Fruit fly (Drosophila melanogaster) whole organism, adult: ENCODE measurements around the gene CG7208.

Source experiments
- CG11617 ChIP-seq: fragments of 200-800 bp; sonication (Bioruptor generic); optimal IDR thresholded peaks from 2 replicates; lab custom pipeline; 2017; ENCODE audit warnings: mild to moderate bottlenecking, missing biosample characterization, missing genetic modification reagents, missing genetic modification characterization
- CG12768 ChIP-seq: fragments of 200-800 bp; sonication (Bioruptor generic); optimal IDR thresholded peaks from 2 replicates; lab custom pipeline; 2017; ENCODE audit warnings: missing biosample characterization, missing genetic modification characterization, mild to moderate bottlenecking, moderate library complexity, missing genetic modification reagents
- CG14711 ChIP-seq: fragments of 200-800 bp; sonication (Bioruptor generic); optimal IDR thresholded peaks from 2 replicates; lab custom pipeline; 2018; ENCODE audit warnings: missing biosample characterization, mild to moderate bottlenecking, missing genetic modification characterization, moderate library complexity
- CG1620 ChIP-seq: fragments of 200-800 bp; sonication (Bioruptor generic); optimal IDR thresholded peaks from 2 replicates; lab custom pipeline; 2016; ENCODE audit warnings: missing biosample characterization, missing genetic modification characterization
- CG33017 ChIP-seq: fragments of 200-800 bp; sonication (Bioruptor generic); optimal IDR thresholded peaks from 2 replicates; lab custom pipeline; 2018; ENCODE audit warnings: missing biosample characterization, mild to moderate bottlenecking, missing genetic modification characterization, moderate library complexity
- CG5204 ChIP-seq: fragments of 200-800 bp; sonication (Bioruptor generic); optimal IDR thresholded peaks from 2 replicates; lab custom pipeline; 2016; ENCODE audit warnings: missing biosample characterization, missing genetic modification characterization
- CG7045 ChIP-seq: fragments of 200-800 bp; sonication (Bioruptor generic); optimal IDR thresholded peaks from 2 replicates; lab custom pipeline; 2017; ENCODE audit warnings: missing biosample characterization, mild to moderate bottlenecking, missing genetic modification characterization
- CG7101 ChIP-seq: fragments of 200-800 bp; sonication (Bioruptor generic); optimal IDR thresholded peaks from 2 replicates; lab custom pipeline; 2018; ENCODE audit warnings: missing biosample characterization, mild to moderate bottlenecking, missing genetic modification characterization, moderate library complexity
- Clk ChIP-seq: fragments of 200-800 bp; sonication (Bioruptor generic); optimal IDR thresholded peaks from 2 replicates; lab custom pipeline; 2017; ENCODE audit warnings: missing biosample characterization, missing genetic modification characterization
- Crg-1 ChIP-seq: fragments of 200-800 bp; sonication (Bioruptor generic); optimal IDR thresholded peaks from 2 replicates; lab custom pipeline; 2016; ENCODE audit warnings: missing biosample characterization, missing genetic modification characterization
- Hr96 ChIP-seq: fragments of 200-800 bp; sonication (Bioruptor generic); optimal IDR thresholded peaks from 2 replicates; lab custom pipeline; 2016; ENCODE audit warnings: missing biosample characterization, missing genetic modification characterization
- Mnt ChIP-seq: fragments of 200-800 bp; sonication (Bioruptor generic); optimal IDR thresholded peaks from 2 replicates; lab custom pipeline; 2016; ENCODE audit warnings: missing biosample characterization, mild to moderate bottlenecking, missing genetic modification characterization
- bab1 ChIP-seq: fragments of 200-800 bp; sonication (Bioruptor generic); optimal IDR thresholded peaks from 3 replicates; lab custom pipeline; 2019; ENCODE audit warnings: missing biosample characterization, mild to moderate bottlenecking, missing genetic modification characterization, moderate library complexity
- cic ChIP-seq: fragments of 200-800 bp; sonication (Bioruptor generic); optimal IDR thresholded peaks from 2 replicates; lab custom pipeline; 2017; ENCODE audit warnings: missing biosample characterization, mild to moderate bottlenecking, missing genetic modification characterization, moderate library complexity
- cnc ChIP-seq, 2 experiments: fragments of >200 bp; optimal IDR thresholded peaks; 2 replicates each; lab custom pipeline; 2017
- kay ChIP-seq: fragments of 200-800 bp; sonication (Bioruptor generic); peaks from one replicate; lab custom pipeline; 2016; ENCODE audit warnings: missing biosample characterization, missing genetic modification characterization, borderline replicate concordance
- ovo ChIP-seq: fragments of 200-800 bp; sonication (Bioruptor generic); optimal IDR thresholded peaks from 2 replicates; lab custom pipeline; 2016; ENCODE audit warnings: missing biosample characterization, missing genetic modification characterization
- pad ChIP-seq: fragments of 200-800 bp; sonication (Bioruptor generic); optimal IDR thresholded peaks from 3 replicates; lab custom pipeline; 2017; ENCODE audit warnings: missing biosample characterization, missing genetic modification characterization, mild to moderate bottlenecking, moderate library complexity, missing genetic modification reagents
- tj ChIP-seq: fragments of 200-800 bp; sonication (Bioruptor generic); optimal IDR thresholded peaks from 3 replicates; lab custom pipeline; 2017; ENCODE audit warnings: missing biosample characterization, mild to moderate bottlenecking, missing genetic modification characterization, moderate library complexity
- toe ChIP-seq: fragments of 200-800 bp; sonication (Bioruptor generic); optimal IDR thresholded peaks from 2 replicates; lab custom pipeline; 2016; ENCODE audit warnings: missing biosample characterization, missing genetic modification characterization

CG7208 gene

DNA sequence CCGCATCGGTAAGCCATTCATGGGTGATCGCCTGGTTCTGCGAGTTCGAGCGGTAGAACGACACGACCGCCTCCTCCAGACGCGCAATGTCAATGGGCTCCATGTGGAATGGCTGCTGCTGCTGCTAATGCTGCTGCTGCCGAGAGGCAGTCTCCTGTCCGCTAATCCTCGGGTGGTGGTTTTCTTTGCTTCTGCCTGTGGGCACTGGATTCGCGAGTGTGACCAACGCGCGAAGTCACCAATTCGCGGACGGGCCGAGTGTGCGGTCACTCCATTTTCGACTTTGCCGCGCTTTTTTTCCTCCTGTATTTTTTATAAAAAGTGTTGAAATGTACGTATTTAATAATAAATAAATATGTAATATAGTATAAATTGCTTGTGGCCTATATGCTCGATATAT lies 2.3 kb downstream of the CG7208 start, which contains the start of gene cdm:
Gene cdm, minus strand, starts transcription at position 236 of the 400 bp plus-strand sequence.
- TF ChIP-seq bab1 (GFP tag; lab: Kevin White, UChicago) (peak; percentile 62), CG7045 (GFP tag; lab: Kevin White, UChicago) (no peak)

DNA sequence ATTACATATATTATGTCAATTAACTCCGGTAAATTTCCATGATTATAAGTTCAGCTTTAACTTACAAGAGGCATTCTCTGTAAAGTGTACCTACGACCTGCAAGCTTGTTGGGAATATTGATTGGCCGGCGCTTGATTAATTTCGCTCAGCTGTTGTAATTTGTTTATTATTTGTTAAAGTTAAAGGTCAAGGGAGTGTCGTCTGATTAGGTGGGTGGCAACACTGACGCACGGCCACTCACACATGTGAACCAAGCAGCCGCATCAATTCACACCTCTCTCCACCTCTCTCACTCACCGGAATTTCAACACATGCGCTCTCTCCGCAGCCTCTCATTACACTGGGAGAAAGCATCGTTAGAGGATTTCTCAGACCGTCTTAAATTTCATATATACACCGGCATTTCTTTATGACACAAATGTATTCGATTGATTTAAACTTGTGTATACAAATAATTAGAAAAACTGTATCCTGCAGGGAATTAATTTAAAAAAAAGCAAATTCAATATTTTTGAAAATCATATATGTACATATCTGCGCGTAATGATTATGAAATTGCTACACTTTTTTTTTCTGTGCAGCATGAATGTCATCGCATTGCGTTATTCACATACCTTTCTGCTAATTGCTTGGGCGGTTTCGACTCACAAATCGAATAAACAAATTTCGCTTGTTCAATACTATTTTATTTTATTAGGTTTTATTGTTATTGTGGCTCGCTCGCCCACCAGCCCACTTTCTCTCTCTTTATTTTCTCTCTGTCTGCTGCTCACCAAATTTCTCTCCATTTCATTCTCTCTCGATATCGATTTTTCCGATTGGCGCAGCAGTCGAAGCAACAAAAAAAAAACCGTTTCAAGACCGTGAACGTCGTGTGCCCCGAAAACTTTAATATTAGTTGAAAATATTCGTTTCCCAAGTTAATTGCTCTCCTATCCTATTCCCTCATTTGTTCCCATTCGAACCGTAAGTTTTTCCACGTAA lies 13.2 kb downstream of the CG7208 start:
- peak; percentile 44 for TF ChIP-seq Crg-1 (GFP tag; lab: Kevin White, UChicago)
- TF ChIP-seq Hr96 (GFP tag; lab: Kevin White, UChicago) = peak; percentile 79
- peak; percentile 54 for TF ChIP-seq bab1 (GFP tag; lab: Kevin White, UChicago)
- peak; percentile 91 for TF ChIP-seq CG7045 (GFP tag; lab: Kevin White, UChicago)
- peak; percentile 60 for TF ChIP-seq tj
- TF ChIP-seq CG33017 (tag; lab: Kevin White, UChicago) = peak; percentile 91
- TF ChIP-seq Mnt = peak; percentile 46
- TF ChIP-seq kay = no peak
- peak; percentile 78 for TF ChIP-seq Clk (GFP tag; lab: Kevin White, UChicago)
- peak; percentile 74 for TF ChIP-seq CG14711 (tag; lab: Kevin White, UChicago)
- peak; percentile 69 for TF ChIP-seq pad (GFP tag; lab: Kevin White, UChicago)
- peak; percentile 88 for TF ChIP-seq CG5204 (GFP tag; lab: Kevin White, UChicago)
- no peak for TF ChIP-seq cnc (optimal IDR thresholded peaks at IDR 0.05; lab: Kevin White, UChicago)
- peak; percentile 35 for TF ChIP-seq ovo
- TF ChIP-seq CG1620 = peak; percentile 55
- TF ChIP-seq CG12768 (GFP tag; lab: Kevin White, UChicago) = peak; percentile 89
- peak; percentile 70 for TF ChIP-seq cic (GFP tag; lab: Kevin White, UChicago)
- TF ChIP-seq toe (GFP tag; lab: Kevin White, UChicago) = peak; percentile 91
- peak; percentile 89 for TF ChIP-seq CG7101
- peak; percentile 91 for TF ChIP-seq CG11617 (GFP tag; lab: Kevin White, UChicago)

DNA sequence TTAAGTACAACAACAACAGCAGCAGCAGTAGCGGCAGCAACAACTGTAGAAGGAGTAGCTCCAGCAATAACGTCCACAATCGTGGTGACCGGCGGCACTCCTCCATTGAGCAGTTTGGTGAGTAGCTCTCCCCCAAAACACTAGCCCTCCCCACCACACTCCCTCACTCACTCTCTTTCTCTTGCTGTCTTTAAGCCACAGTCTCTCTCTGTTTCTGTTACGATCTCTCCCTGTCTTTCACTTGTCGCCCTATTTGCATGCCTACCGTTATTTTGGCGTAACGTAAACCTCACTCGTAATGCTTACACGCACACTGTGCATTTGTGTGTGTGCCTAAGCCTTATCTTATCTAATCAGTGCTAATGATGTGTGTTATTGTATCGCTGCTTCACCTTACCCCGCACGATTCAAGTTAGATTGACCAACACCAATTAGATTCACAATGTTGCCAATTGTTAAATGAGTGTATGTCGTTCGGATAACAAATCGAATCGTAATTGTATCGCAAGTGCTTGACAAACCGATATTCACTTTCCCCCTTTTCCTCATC lies 15.5 kb downstream of the CG7208 start:
- peak; percentile 42 for TF ChIP-seq cic (GFP tag; lab: Kevin White, UChicago)
- TF ChIP-seq Crg-1 (GFP tag; lab: Kevin White, UChicago) = no peak
- TF ChIP-seq Hr96 (GFP tag; lab: Kevin White, UChicago) = no peak
- TF ChIP-seq CG7101 = peak; percentile 14
- TF ChIP-seq CG1620 = no peak
- TF ChIP-seq CG11617 (GFP tag; lab: Kevin White, UChicago) = peak; percentile 2
- no peak for TF ChIP-seq bab1 (GFP tag; lab: Kevin White, UChicago)
- TF ChIP-seq pad (GFP tag; lab: Kevin White, UChicago) = peak; percentile 97
- peak; percentile 32 for TF ChIP-seq CG14711 (tag; lab: Kevin White, UChicago)
- peak; percentile 27 for TF ChIP-seq Mnt
- TF ChIP-seq ovo = peak; percentile 86

DNA sequence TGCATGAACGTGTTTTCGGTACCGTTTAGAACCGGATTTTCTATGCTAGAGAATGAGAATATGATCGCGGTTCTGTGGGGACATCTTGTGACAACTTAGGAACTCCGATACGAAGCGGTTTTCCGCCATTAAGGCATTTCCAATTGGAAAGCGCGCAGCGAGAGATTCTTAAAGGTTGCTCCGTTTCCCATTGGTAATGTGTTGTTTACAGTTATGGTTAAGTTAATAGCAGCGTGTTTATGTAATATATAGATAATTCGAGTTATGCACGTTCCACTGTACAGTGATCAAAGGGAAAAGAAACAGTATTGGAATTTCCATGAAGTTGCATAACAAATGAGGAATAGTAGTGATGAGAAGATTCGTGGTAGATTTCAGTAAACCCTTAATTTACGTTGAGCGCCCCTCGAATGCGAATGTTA lies 16.6 kb downstream of the CG7208 start:
- TF ChIP-seq kay = no peak
- TF ChIP-seq Hr96 (GFP tag; lab: Kevin White, UChicago) = peak; percentile 6
- TF ChIP-seq pad (GFP tag; lab: Kevin White, UChicago) = no peak
- peak; percentile 61 for TF ChIP-seq CG12768 (GFP tag; lab: Kevin White, UChicago)
- no peak for TF ChIP-seq CG14711 (tag; lab: Kevin White, UChicago)
- TF ChIP-seq CG7045 (GFP tag; lab: Kevin White, UChicago) = peak; percentile 54
- TF ChIP-seq cnc (optimal IDR thresholded peaks at IDR 0.05; lab: Kevin White, UChicago) = no peak
- TF ChIP-seq Crg-1 (GFP tag; lab: Kevin White, UChicago) = no peak
- peak; percentile 47 for TF ChIP-seq cic (GFP tag; lab: Kevin White, UChicago)
- no peak for TF ChIP-seq CG1620
- TF ChIP-seq CG7101 = no peak
- peak; percentile 47 for TF ChIP-seq ovo
- no peak for TF ChIP-seq Clk (GFP tag; lab: Kevin White, UChicago)
- TF ChIP-seq CG33017 (tag; lab: Kevin White, UChicago) = peak; percentile 42
- TF ChIP-seq CG5204 (GFP tag; lab: Kevin White, UChicago) = no peak
- no peak for TF ChIP-seq tj
- TF ChIP-seq Mnt = no peak
- TF ChIP-seq toe (GFP tag; lab: Kevin White, UChicago) = no peak
- TF ChIP-seq CG11617 (GFP tag; lab: Kevin White, UChicago) = no peak
- TF ChIP-seq bab1 (GFP tag; lab: Kevin White, UChicago) = no peak

DNA sequence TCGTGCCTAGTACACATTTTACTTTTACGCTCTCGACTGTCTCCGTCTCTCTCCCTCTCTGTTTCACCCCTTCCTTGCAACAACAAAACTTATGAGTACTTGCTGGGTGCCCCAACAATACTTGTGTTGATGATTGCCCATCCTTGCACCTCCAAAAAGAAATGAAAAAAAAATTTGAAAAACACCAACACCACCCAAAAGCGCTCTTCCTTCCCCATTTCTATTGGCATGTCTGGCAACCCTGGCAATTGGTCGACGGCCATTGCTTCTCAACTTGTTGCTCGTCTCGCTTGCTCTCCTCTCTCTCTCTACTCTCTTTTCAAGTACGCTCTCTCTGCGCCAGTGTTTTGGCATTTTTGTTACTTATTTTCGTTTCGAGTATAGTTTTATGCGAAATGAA lies 17.1 kb downstream of the CG7208 start:
- peak; percentile 25 for TF ChIP-seq CG33017 (tag; lab: Kevin White, UChicago)
- TF ChIP-seq Crg-1 (GFP tag; lab: Kevin White, UChicago) = no peak
- TF ChIP-seq Mnt = no peak
- TF ChIP-seq bab1 (GFP tag; lab: Kevin White, UChicago) = peak; percentile 37
- peak; percentile 13 for TF ChIP-seq CG11617 (GFP tag; lab: Kevin White, UChicago)
- TF ChIP-seq tj = no peak
- no peak for TF ChIP-seq cnc (optimal IDR thresholded peaks at IDR 0.05; lab: Kevin White, UChicago)
- peak; percentile 66 for TF ChIP-seq Clk (GFP tag; lab: Kevin White, UChicago)
- TF ChIP-seq Hr96 (GFP tag; lab: Kevin White, UChicago) = no peak
- TF ChIP-seq CG1620 = no peak
- TF ChIP-seq pad (GFP tag; lab: Kevin White, UChicago) = peak; percentile 17
- TF ChIP-seq CG5204 (GFP tag; lab: Kevin White, UChicago) = no peak
- peak; percentile 65 for TF ChIP-seq CG7045 (GFP tag; lab: Kevin White, UChicago)
- TF ChIP-seq kay = no peak
- peak; percentile 73 for TF ChIP-seq CG7101
- peak; percentile 89 for TF ChIP-seq CG14711 (tag; lab: Kevin White, UChicago)
- peak; percentile 37 for TF ChIP-seq toe (GFP tag; lab: Kevin White, UChicago)
- no peak for TF ChIP-seq ovo
- peak; percentile 82 for TF ChIP-seq CG12768 (GFP tag; lab: Kevin White, UChicago)
- peak; percentile 22 for TF ChIP-seq cic (GFP tag; lab: Kevin White, UChicago)
